Fruit fly (Drosophila melanogaster) whole organism, embryonic: Measurements from ENCODE around the gene CG6254.

Experiments used
- Aef1 ChIP-seq: fragments of 200-800 bp; sonication (Bioruptor generic); IDR thresholded peaks from 3 replicates; pipeline ENCODE4 v1.3.6; 2022; ENCODE audit warnings: missing biosample characterization, missing genetic modification characterization
- Bgb ChIP-seq: fragments of 200-800 bp; sonication (Bioruptor generic); IDR thresholded peaks from 2 replicates; pipeline ENCODE4 v1.3.6; 2022; ENCODE audit warnings: missing biosample characterization, missing genetic modification characterization; ENCODE audit not compliant: partially characterized antibody
- Bteb2 ChIP-seq: fragments of 200-800 bp; sonication (Bioruptor generic); optimal IDR thresholded peaks from 2 replicates; lab custom pipeline; 2016; ENCODE audit warnings: missing biosample characterization, missing genetic modification characterization
- C15 ChIP-seq: fragments of 200-800 bp; sonication (Bioruptor generic); IDR thresholded peaks from 3 replicates; pipeline ENCODE4 v1.3.6; 2022; ENCODE audit warnings: missing biosample characterization, missing genetic modification characterization
- CG10147 ChIP-seq: fragments of 200-800 bp; sonication (Bioruptor generic); optimal IDR thresholded peaks from 2 replicates; lab custom pipeline; 2019; ENCODE audit warnings: missing biosample characterization, mild to moderate bottlenecking, missing genetic modification characterization, moderate library complexity
- CG10462 ChIP-seq: fragments of 200-800 bp; sonication (Bioruptor generic); optimal IDR thresholded peaks from 2 replicates; lab custom pipeline; 2016; ENCODE audit warnings: missing biosample characterization, missing genetic modification characterization
- CG10654 ChIP-seq: fragments of 200-800 bp; sonication (Bioruptor generic); optimal IDR thresholded peaks from 2 replicates; lab custom pipeline; 2016; ENCODE audit warnings: missing biosample characterization, missing genetic modification characterization
- CG10979 ChIP-seq: fragments of 200-800 bp; sonication (Bioruptor generic); optimal IDR thresholded peaks from 2 replicates; lab custom pipeline; 2018; ENCODE audit warnings: missing biosample characterization, mild to moderate bottlenecking, missing genetic modification characterization, moderate library complexity
- CG11723 ChIP-seq: fragments of 200-800 bp; sonication (Bioruptor generic); optimal IDR thresholded peaks from 2 replicates; lab custom pipeline; 2017; ENCODE audit warnings: missing biosample characterization, mild to moderate bottlenecking, missing genetic modification characterization
- CG12391 ChIP-seq: fragments of 200-800 bp; sonication (Bioruptor generic); optimal IDR thresholded peaks from 3 replicates; lab custom pipeline; 2018; ENCODE audit warnings: missing biosample characterization, mild to moderate bottlenecking, missing genetic modification characterization, moderate library complexity
- CG12659 ChIP-seq: fragments of 200-800 bp; sonication (Bioruptor generic); optimal IDR thresholded peaks from 3 replicates; lab custom pipeline; 2017; ENCODE audit warnings: mild to moderate bottlenecking, missing biosample characterization, missing genetic modification reagents, missing genetic modification characterization
- CG18619 ChIP-seq: fragments of 200-800 bp; sonication (Bioruptor generic); optimal IDR thresholded peaks from 3 replicates; lab custom pipeline; 2017; ENCODE audit warnings: missing biosample characterization, mild to moderate bottlenecking, missing genetic modification characterization
- CG3281 ChIP-seq: fragments of 200-800 bp; sonication (Bioruptor generic); optimal IDR thresholded peaks from 3 replicates; lab custom pipeline; 2017; ENCODE audit warnings: missing biosample characterization, mild to moderate bottlenecking, missing genetic modification characterization
- CG42726 ChIP-seq: fragments of 200-800 bp; sonication (Bioruptor generic); IDR thresholded peaks from 2 replicates; pipeline ENCODE4 v1.3.6; 2022; ENCODE audit warnings: missing biosample characterization, missing genetic modification characterization; ENCODE audit not compliant: partially characterized antibody
- CG6813 ChIP-seq: fragments of 200-800 bp; sonication (Bioruptor generic); optimal IDR thresholded peaks from 2 replicates; lab custom pipeline; 2017; ENCODE audit warnings: missing biosample characterization, missing genetic modification characterization, mild to moderate bottlenecking, moderate library complexity, missing genetic modification reagents
- CG7357 ChIP-seq: fragments of 200-800 bp; sonication (Bioruptor generic); IDR thresholded peaks from 3 replicates; pipeline ENCODE4 v1.3.6; 2022; ENCODE audit warnings: missing biosample characterization, missing genetic modification characterization
- CG7372 ChIP-seq: fragments of 200-800 bp; sonication (Bioruptor generic); IDR thresholded peaks from 2 replicates; pipeline ENCODE4 v1.3.6; 2022; ENCODE audit warnings: missing biosample characterization, missing genetic modification characterization
- CG7556 ChIP-seq: fragments of 200-800 bp; sonication (Bioruptor generic); optimal IDR thresholded peaks from 2 replicates; lab custom pipeline; 2017; ENCODE audit warnings: missing biosample characterization, mild to moderate bottlenecking, missing genetic modification characterization
- CG9437 ChIP-seq: fragments of 200-800 bp; sonication (Bioruptor generic); optimal IDR thresholded peaks from 2 replicates; lab custom pipeline; 2018; ENCODE audit warnings: missing biosample characterization, mild to moderate bottlenecking, missing genetic modification characterization
- CG9727 ChIP-seq: fragments of 200-800 bp; sonication (Bioruptor generic); optimal IDR thresholded peaks from 3 replicates; lab custom pipeline; 2017; ENCODE audit warnings: missing biosample characterization, mild to moderate bottlenecking, missing genetic modification characterization
- CG9876 ChIP-seq: fragments of 200-800 bp; sonication (Bioruptor generic); optimal IDR thresholded peaks from 2 replicates; lab custom pipeline; 2016; ENCODE audit warnings: missing biosample characterization, missing genetic modification characterization
- D19A ChIP-seq: fragments of 200-800 bp; optimal IDR thresholded peaks from 3 replicates; lab custom pipeline; 2019; ENCODE audit warnings: missing biosample characterization, mild to moderate bottlenecking, missing genetic modification characterization, moderate library complexity
- Hmr ChIP-seq: fragments of 200-800 bp; sonication (Bioruptor generic); optimal IDR thresholded peaks from 3 replicates; lab custom pipeline; 2017; ENCODE audit warnings: mild to moderate bottlenecking, missing biosample characterization, missing genetic modification reagents, missing genetic modification characterization
- MESR4 ChIP-seq: fragments of 200-800 bp; sonication (Bioruptor generic); optimal IDR thresholded peaks from 2 replicates; lab custom pipeline; 2018; ENCODE audit warnings: missing biosample characterization, mild to moderate bottlenecking, missing genetic modification characterization, moderate library complexity
- Mad ChIP-seq: fragments of 200-800 bp; sonication (Bioruptor generic); optimal IDR thresholded peaks from 2 replicates; lab custom pipeline; 2016; ENCODE audit warnings: missing biosample characterization, missing genetic modification characterization
- NC2α ChIP-seq: fragments of 200-800 bp; sonication (Bioruptor generic); optimal IDR thresholded peaks from 2 replicates; lab custom pipeline; 2016; ENCODE audit warnings: missing biosample characterization, missing genetic modification characterization
- Rx ChIP-seq: fragments of 200-800 bp; sonication (Bioruptor generic); IDR thresholded peaks from 2 replicates; pipeline ENCODE4 v1.3.6; 2022; ENCODE audit warnings: missing biosample characterization, missing genetic modification characterization
- Side ChIP-seq: fragments of 200-800 bp; sonication (Bioruptor generic); optimal IDR thresholded peaks from 2 replicates; lab custom pipeline; 2016; ENCODE audit warnings: missing biosample characterization, missing genetic modification characterization
- Sox102F ChIP-seq: fragments of 200-800 bp; sonication (Bioruptor generic); optimal IDR thresholded peaks from 2 replicates; lab custom pipeline; 2018; ENCODE audit warnings: missing biosample characterization, mild to moderate bottlenecking, missing genetic modification characterization, moderate library complexity
- Vsx1 ChIP-seq: fragments of 200-800 bp; sonication (Bioruptor generic); optimal IDR thresholded peaks from 2 replicates; lab custom pipeline; 2017; ENCODE audit warnings: missing biosample characterization, mild to moderate bottlenecking, missing genetic modification characterization, missing genetic modification reagents
- Xbp1 ChIP-seq: fragments of 200-800 bp; sonication (Bioruptor generic); optimal IDR thresholded peaks from 3 replicates; lab custom pipeline; 2016; ENCODE audit warnings: missing biosample characterization, mild to moderate bottlenecking, missing genetic modification characterization
- ara ChIP-seq: fragments of 200-800 bp; sonication (Bioruptor generic); IDR thresholded peaks from 2 replicates; pipeline ENCODE4 v1.3.6; 2022; ENCODE audit warnings: missing biosample characterization, missing genetic modification characterization
- ci ChIP-seq: fragments of 200-800 bp; sonication (Bioruptor generic); IDR thresholded peaks from 3 replicates; pipeline ENCODE4 v1.3.6; 2022; ENCODE audit warnings: missing biosample characterization, missing genetic modification characterization
- cwo ChIP-seq: fragments of 200-800 bp; sonication (Bioruptor generic); optimal IDR thresholded peaks from 3 replicates; lab custom pipeline; 2017; ENCODE audit warnings: missing biosample characterization, missing genetic modification characterization, mild to moderate bottlenecking, moderate library complexity, missing genetic modification reagents
- fd96Cb ChIP-seq: fragments of 200-800 bp; sonication (Bioruptor generic); optimal IDR thresholded peaks from 2 replicates; lab custom pipeline; 2018; ENCODE audit warnings: missing biosample characterization, mild to moderate bottlenecking, missing genetic modification characterization, moderate library complexity
- gce ChIP-seq: fragments of 200-800 bp; sonication (Bioruptor generic); IDR thresholded peaks from 3 replicates; pipeline ENCODE4 v1.3.6; 2022; ENCODE audit warnings: missing biosample characterization, missing genetic modification characterization
- jumu ChIP-seq: fragments of 200-800 bp; sonication (Bioruptor generic); optimal IDR thresholded peaks from 3 replicates; lab custom pipeline; 2016; ENCODE audit warnings: missing biosample characterization, missing genetic modification characterization
- klu ChIP-seq: fragments of 200-800 bp; sonication (Bioruptor generic); IDR thresholded peaks from 2 replicates; pipeline ENCODE4 v1.3.6; 2022; ENCODE audit warnings: missing biosample characterization, missing genetic modification characterization
- lola ChIP-seq, 3 experiments: fragments of >200 bp in 2 of 3; fragments of 200-800 bp in 1 of 3; sonication (Bioruptor generic) in 1 of 3; optimal IDR thresholded peaks; 2 replicates each; lab custom pipeline; 2017 to 2019; ENCODE audit warnings: missing biosample characterization in 3 of 3, missing genetic modification characterization in 3 of 3, mild to moderate bottlenecking in 1 of 3, moderate library complexity in 1 of 3
- lov ChIP-seq, 2 experiments: fragments of 200-800 bp in 1 of 2; fragments of >200 bp in 1 of 2; sonication (Bioruptor generic) in 1 of 2; IDR thresholded peaks in 1 of 2; optimal IDR thresholded peaks in 1 of 2; 2 replicates in 1 of 2; 3 replicates in 1 of 2; pipeline versions ENCODE4 v1.3.6 to Lab custom; 2017 to 2022; ENCODE audit warnings: missing biosample characterization in 1 of 2, missing genetic modification characterization in 1 of 2
- rib ChIP-seq: fragments of 200-800 bp; sonication (Bioruptor generic); IDR thresholded peaks from 2 replicates; pipeline ENCODE4 v1.3.6; 2022; ENCODE audit warnings: missing biosample characterization, missing genetic modification characterization
- ro ChIP-seq: fragments of 200-800 bp; sonication (Bioruptor generic); IDR thresholded peaks from 2 replicates; pipeline ENCODE4 v1.3.6; 2022; ENCODE audit warnings: missing biosample characterization, missing genetic modification characterization
- schlank ChIP-seq: fragments of 200-800 bp; sonication (Bioruptor generic); optimal IDR thresholded peaks from 2 replicates; lab custom pipeline; 2018; ENCODE audit warnings: missing biosample characterization, mild to moderate bottlenecking, missing genetic modification characterization
- slbo ChIP-seq: fragments of 200-800 bp; sonication (Bioruptor generic); IDR thresholded peaks from 2 replicates; pipeline ENCODE4 v1.3.6; 2022; ENCODE audit warnings: missing biosample characterization, missing genetic modification characterization
- slp2 ChIP-seq: fragments of 200-800 bp; sonication (Bioruptor generic); optimal IDR thresholded peaks from 2 replicates; lab custom pipeline; 2016; ENCODE audit warnings: missing biosample characterization, missing genetic modification characterization
- sqz ChIP-seq: fragments of 200-800 bp; sonication (Bioruptor generic); optimal IDR thresholded peaks from 3 replicates; lab custom pipeline; 2018; ENCODE audit warnings: missing biosample characterization, mild to moderate bottlenecking, missing genetic modification characterization
- toy ChIP-seq: fragments of 200-800 bp; sonication (Bioruptor generic); IDR thresholded peaks from 2 replicates; pipeline ENCODE4 v1.3.6; 2022; ENCODE audit warnings: missing biosample characterization, missing genetic modification characterization
- unpg ChIP-seq: fragments of 200-800 bp; sonication (Bioruptor generic); optimal IDR thresholded peaks from 3 replicates; lab custom pipeline; 2018; ENCODE audit warnings: missing biosample characterization, mild to moderate bottlenecking, missing genetic modification characterization, moderate library complexity
- zf30C ChIP-seq: fragments of 200-800 bp; sonication (Bioruptor generic); optimal IDR thresholded peaks from 3 replicates; lab custom pipeline; 2018; ENCODE audit warnings: missing biosample characterization, mild to moderate bottlenecking, missing genetic modification characterization

Gene CG6254

DNA sequence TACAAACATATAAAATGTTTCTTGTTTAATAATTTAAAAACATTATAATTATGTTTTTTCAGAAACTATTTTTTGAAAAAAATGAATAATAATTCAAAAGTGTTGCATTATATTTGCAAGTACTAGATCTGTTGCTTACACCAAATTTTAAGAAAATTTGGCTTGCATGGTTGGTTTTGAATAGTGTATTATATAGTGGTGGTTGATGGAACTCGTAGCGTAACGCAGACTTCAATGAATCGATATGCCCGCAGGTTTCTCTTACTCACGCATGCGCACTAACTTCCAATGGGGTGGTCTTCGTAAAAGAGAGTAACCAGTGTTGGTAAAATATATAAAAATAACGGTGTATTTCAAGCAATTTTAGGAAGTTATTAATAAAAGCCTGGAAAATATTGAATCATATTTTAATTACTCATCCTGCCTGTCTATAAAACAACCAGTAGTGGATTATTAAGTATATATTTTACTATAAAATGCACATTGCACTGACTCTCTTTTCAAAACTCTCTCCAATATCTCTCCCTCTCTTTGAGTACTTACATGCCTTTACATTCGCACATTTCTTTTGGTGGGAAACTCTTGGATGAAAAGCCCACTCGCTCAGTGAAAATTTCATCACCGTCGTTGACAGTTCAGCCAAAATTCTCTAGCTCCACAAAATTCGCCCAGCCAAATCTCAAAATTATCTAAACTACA lies 29.1 kb upstream of the CG6254 start, which contains the start of gene Syn:
Gene Syn (plus strand): TSS at position 606 of the 699 bp plus-strand sequence.
- TF ChIP-seq CG10979 (tag; lab: Kevin White, UChicago) = no peak
- no peak for TF ChIP-seq CG7357 (GFP tag; lab: Robert Waterston, UW)
- no peak for TF ChIP-seq klu
- TF ChIP-seq CG42726 (GFP tag; lab: Robert Waterston, UW) = no peak
- peak; percentile 40; the same call in 1 of the 2 replicates for TF ChIP-seq slbo (GFP tag; lab: Robert Waterston, UW)
- TF ChIP-seq Sox102F (GFP tag; lab: Kevin White, UChicago) = peak; percentile 42
- TF ChIP-seq Rx = no peak
- TF ChIP-seq CG10462 (GFP tag; lab: Kevin White, UChicago) = no peak
- peak; percentile 56 for TF ChIP-seq CG7556 (GFP tag; lab: Kevin White, UChicago)
- TF ChIP-seq Xbp1 = peak; percentile 10
- no peak for TF ChIP-seq Bteb2 (GFP tag; lab: Kevin White, UChicago)
- TF ChIP-seq Mad (GFP tag; lab: Kevin White, UChicago) = no peak
- TF ChIP-seq CG11723 (GFP tag; lab: Kevin White, UChicago) = no peak
- no peak for TF ChIP-seq ro
- no peak for TF ChIP-seq lov (optimal IDR thresholded peaks at IDR 0.05; lab: Kevin White, UChicago)
- no peak for TF ChIP-seq lov (GFP tag; IDR thresholded peaks at IDR 0.05; lab: Robert Waterston, UW)
- no peak for TF ChIP-seq toy
- peak; percentile 9 for TF ChIP-seq CG12659
- TF ChIP-seq ci (GFP tag; lab: Robert Waterston, UW) = no peak
- no peak for TF ChIP-seq gce
- TF ChIP-seq rib (GFP tag; lab: Robert Waterston, UW) = no peak
- peak; percentile 47 for TF ChIP-seq zf30C (GFP tag; lab: Kevin White, UChicago)
- no peak for TF ChIP-seq CG7372 (GFP tag; lab: Robert Waterston, UW)
- TF ChIP-seq Side (GFP tag; lab: Kevin White, UChicago) = no peak
- TF ChIP-seq CG12391 (tag; lab: Kevin White, UChicago) = peak; percentile 23
- TF ChIP-seq Hmr (GFP tag; lab: Kevin White, UChicago) = peak; percentile 8
- TF ChIP-seq Aef1 = no peak
- TF ChIP-seq unpg (GFP tag; lab: Kevin White, UChicago) = no peak
- no peak for TF ChIP-seq ara (GFP tag; lab: Robert Waterston, UW)
- TF ChIP-seq CG10654 (GFP tag; lab: Kevin White, UChicago) = no peak
- no peak for TF ChIP-seq sqz (GFP tag; lab: Kevin White, UChicago)
- peak; percentile 44 for TF ChIP-seq CG9437 (GFP tag; lab: Kevin White, UChicago)
- TF ChIP-seq CG9876 (GFP tag; lab: Kevin White, UChicago) = no peak
- peak; percentile 73 for TF ChIP-seq D19A (tag; lab: Kevin White, UChicago)
- no peak for TF ChIP-seq Vsx1 (GFP tag; lab: Kevin White, UChicago)
- no peak for TF ChIP-seq slp2 (GFP tag; lab: Kevin White, UChicago)
- no peak for TF ChIP-seq CG18619 (GFP tag; lab: Kevin White, UChicago)
- TF ChIP-seq Bgb = no peak
- no peak for TF ChIP-seq CG6813 (GFP tag; lab: Kevin White, UChicago)
- no peak for TF ChIP-seq NC2α (GFP tag; lab: Kevin White, UChicago)
- TF ChIP-seq fd96Cb (tag; lab: Kevin White, UChicago) = peak; percentile 3
- TF ChIP-seq CG10147 (GFP tag; lab: Kevin White, UChicago) = peak; percentile 1
- peak; percentile 6 for TF ChIP-seq cwo (GFP tag; lab: Kevin White, UChicago)
- no peak for TF ChIP-seq lola (GFP tag; optimal IDR thresholded peaks at IDR 0.05; lab: Kevin White, UChicago)
- TF ChIP-seq schlank (tag; lab: Kevin White, UChicago) = no peak
- TF ChIP-seq MESR4 = no peak
- no peak for TF ChIP-seq CG3281 (GFP tag; lab: Kevin White, UChicago)
- TF ChIP-seq jumu (GFP tag; lab: Kevin White, UChicago) = no peak
- peak; percentile 35 for TF ChIP-seq CG9727 (GFP tag; lab: Kevin White, UChicago)
- no peak for TF ChIP-seq C15
